Worm (Caenorhabditis elegans) whole organism, young adult: ENCODE results near the gene adt-2.

Experiments used
- B0035.1 ChIP-seq: sonication (generic microtip); optimal IDR thresholded peaks from 2 replicates; lab custom pipeline; 2016; ENCODE audit warnings: missing genetic modification characterization, mild to moderate bottlenecking, missing compliant biosample characterization, missing genotype, missing genetic modification reagents
- C06A6.2 ChIP-seq: fragments of 200-800 bp; sonication (Bioruptor generic); conservative IDR thresholded peaks from 2 replicates; pipeline ENCODE4 v1.3.6; 2022; ENCODE audit warnings: missing genetic modification characterization, missing compliant biosample characterization
- F37B4.10 ChIP-seq: fragments of 200-800 bp; sonication (Bioruptor generic); IDR thresholded peaks from 2 replicates; pipeline ENCODE4 v1.3.6; 2022; ENCODE audit warnings: missing genetic modification characterization, missing compliant biosample characterization
- K12H6.12 ChIP-seq: fragments of 200-800 bp; sonication (Bioruptor generic); optimal IDR thresholded peaks from 2 replicates; lab custom pipeline; 2018; ENCODE audit warnings: mild to moderate bottlenecking, missing genetic modification characterization, missing compliant biosample characterization
- T26A5.8 ChIP-seq: sonication (generic microtip); optimal IDR thresholded peaks from 2 replicates; lab custom pipeline; 2016; ENCODE audit warnings: missing genetic modification characterization, missing compliant biosample characterization
- Y53F4B.3 ChIP-seq: fragments of 200-800 bp; sonication (Bioruptor generic); IDR thresholded peaks from 2 replicates; pipeline ENCODE4 v1.3.6; 2022; ENCODE audit warnings: missing genetic modification reagents, missing genetic modification characterization, missing compliant biosample characterization
- ZK185.1 ChIP-seq: sonication (generic microtip); optimal IDR thresholded peaks from 2 replicates; lab custom pipeline; 2016; ENCODE audit warnings: mild to moderate bottlenecking, missing genetic modification characterization, missing compliant biosample characterization; ENCODE audit not compliant: poor library complexity, severe bottlenecking
- ama-1 ChIP-seq, 3 experiments: fragments of 150-350 bp in 1 of 3; sonication (generic microtip) in 2 of 3; optimal IDR thresholded peaks; 2 replicates each; lab custom pipeline; 2014 to 2018; ENCODE audit warnings: missing biosample characterization in 2 of 3, missing genetic modification characterization in 2 of 3, missing genetic modification reagents in 2 of 3
- attf-5 ChIP-seq: fragments of 200-800 bp; sonication (Bioruptor generic); optimal IDR thresholded peaks from 2 replicates; lab custom pipeline; 2018; ENCODE audit warnings: mild to moderate bottlenecking, missing genetic modification characterization, missing compliant biosample characterization
- attf-6 ChIP-seq: fragments of 200-800 bp; sonication (Bioruptor generic); IDR thresholded peaks from 2 replicates; pipeline ENCODE4 v1.3.6; 2022; ENCODE audit warnings: missing genetic modification reagents, missing genetic modification characterization, missing compliant biosample characterization
- ccch-3 ChIP-seq: fragments of 200-800 bp; sonication (Bioruptor generic); optimal IDR thresholded peaks from 2 replicates; lab custom pipeline; 2018; ENCODE audit warnings: mild to moderate bottlenecking, missing genetic modification characterization, missing compliant biosample characterization
- cebp-2 ChIP-seq: fragments of 200-800 bp; sonication (Bioruptor generic); IDR thresholded peaks from 2 replicates; pipeline ENCODE4 v1.3.6; 2022; ENCODE audit warnings: missing genetic modification characterization, missing compliant biosample characterization
- ceh-100 ChIP-seq: fragments of 200-800 bp; sonication (Bioruptor generic); IDR thresholded peaks from 2 replicates; pipeline ENCODE4 v1.3.6; 2022; ENCODE audit warnings: missing genetic modification reagents, missing genetic modification characterization, missing compliant biosample characterization
- ceh-58 ChIP-seq: fragments of 200-800 bp; sonication (Bioruptor generic); IDR thresholded peaks from 2 replicates; pipeline ENCODE4 v1.3.6; 2022; ENCODE audit warnings: missing genetic modification characterization, missing compliant biosample characterization
- ceh-91 ChIP-seq: fragments of 200-800 bp; sonication (Bioruptor generic); IDR thresholded peaks from 2 replicates; pipeline ENCODE4 v1.3.6; 2022; ENCODE audit warnings: missing genetic modification reagents, missing genetic modification characterization, missing compliant biosample characterization
- dpff-1 ChIP-seq: sonication (generic microtip); optimal IDR thresholded peaks from 2 replicates; lab custom pipeline; 2017; ENCODE audit warnings: mild to moderate bottlenecking, missing genetic modification characterization, missing compliant biosample characterization
- dpl-1 ChIP-seq: fragments of 150-350 bp; optimal IDR thresholded peaks from 2 replicates; lab custom pipeline; 2014; ENCODE audit warnings: missing biosample characterization, missing genetic modification reagents, missing genetic modification characterization
- egrh-3 ChIP-seq: fragments of 200-800 bp; sonication (Bioruptor generic); IDR thresholded peaks from 2 replicates; pipeline ENCODE4 v1.3.6; 2022; ENCODE audit warnings: missing genetic modification reagents, missing genetic modification characterization, missing compliant biosample characterization
- him-1 ChIP-seq: sonication (generic microtip); optimal IDR thresholded peaks from 2 replicates; lab custom pipeline; 2016; ENCODE audit warnings: missing genotype, missing genetic modification reagents, missing genetic modification characterization, missing compliant biosample characterization
- hlh-26 ChIP-seq: fragments of 200-800 bp; sonication (Bioruptor generic); conservative IDR thresholded peaks from 2 replicates; pipeline ENCODE4 v1.3.6; 2022; ENCODE audit warnings: missing genetic modification reagents, missing genetic modification characterization, missing compliant biosample characterization
- hmg-20 ChIP-seq: fragments of 200-800 bp; sonication (Bioruptor generic); IDR thresholded peaks from 2 replicates; pipeline ENCODE4 v1.3.6; 2022; ENCODE audit warnings: missing genetic modification reagents, missing genetic modification characterization, missing compliant biosample characterization
- hrde-1 ChIP-seq: sonication (generic microtip); optimal IDR thresholded peaks from 2 replicates; lab custom pipeline; 2016; ENCODE audit warnings: missing genetic modification characterization, mild to moderate bottlenecking, missing compliant biosample characterization, moderate library complexity, missing genotype, missing genetic modification reagents, borderline replicate concordance
- hsf-1 ChIP-seq: fragments of 200-800 bp; sonication (Bioruptor generic); IDR thresholded peaks from 2 replicates; pipeline ENCODE4 v1.3.6; 2022; ENCODE audit warnings: missing genetic modification reagents, missing genetic modification characterization, missing compliant biosample characterization
- lag-1 ChIP-seq: fragments of 200-800 bp; sonication (Bioruptor generic); IDR thresholded peaks from 2 replicates; pipeline ENCODE4 v1.3.6; 2022; ENCODE audit warnings: missing genetic modification reagents, missing genetic modification characterization, missing compliant biosample characterization
- let-526 ChIP-seq: fragments of 200-800 bp; sonication (Bioruptor generic); IDR thresholded peaks from 2 replicates; pipeline ENCODE4 v1.3.6; 2022; ENCODE audit warnings: missing genetic modification reagents, missing genetic modification characterization, missing compliant biosample characterization
- let-607 ChIP-seq, 2 experiments: fragments of 200-800 bp in 1 of 2; sonication (Bioruptor generic) in 1 of 2; sonication (generic microtip) in 1 of 2; optimal IDR thresholded peaks; 2 replicates each; lab custom pipeline; 2016 to 2018; ENCODE audit warnings: mild to moderate bottlenecking in 2 of 2, missing compliant biosample characterization in 2 of 2, missing genetic modification characterization in 2 of 2, moderate library complexity in 2 of 2, missing genotype in 1 of 2
- lin-35 ChIP-seq, 3 experiments: fragments of 150-350 bp in 2 of 3; sonication (generic microtip) in 1 of 3; optimal IDR thresholded peaks; 2 replicates each; lab custom pipeline; 2014 to 2018; ENCODE audit warnings: missing biosample characterization in 3 of 3, missing genetic modification characterization in 3 of 3, missing genetic modification reagents in 3 of 3
- lsy-27 ChIP-seq: sonication (generic microtip); optimal IDR thresholded peaks from 2 replicates; lab custom pipeline; 2017; ENCODE audit warnings: missing genetic modification characterization, mild to moderate bottlenecking, missing compliant biosample characterization, antibody characterized with exemption, missing genotype, borderline replicate concordance; ENCODE audit not compliant: insufficient read depth
- madf-10 ChIP-seq: sonication (generic microtip); optimal IDR thresholded peaks from 2 replicates; lab custom pipeline; 2016; ENCODE audit warnings: mild to moderate bottlenecking, missing genetic modification characterization, missing compliant biosample characterization
- mcd-1 ChIP-seq: fragments of 200-800 bp; sonication (Bioruptor generic); IDR thresholded peaks from 2 replicates; pipeline ENCODE4 v1.3.6; 2022; ENCODE audit warnings: missing genetic modification reagents, missing genetic modification characterization, missing compliant biosample characterization
- mxl-1 ChIP-seq: sonication (generic microtip); optimal IDR thresholded peaks from 2 replicates; lab custom pipeline; 2016; ENCODE audit warnings: missing genetic modification characterization, missing compliant biosample characterization
- nfya-2 ChIP-seq: fragments of 200-800 bp; sonication (Bioruptor generic); IDR thresholded peaks from 2 replicates; pipeline ENCODE4 v1.3.6; 2022; ENCODE audit warnings: missing genetic modification reagents, missing genetic modification characterization, missing compliant biosample characterization
- nhr-120 ChIP-seq: fragments of 200-800 bp; sonication (Bioruptor generic); IDR thresholded peaks from 2 replicates; pipeline ENCODE4 v1.3.6; 2022; ENCODE audit warnings: missing genetic modification characterization, missing compliant biosample characterization
- nhr-27 ChIP-seq: fragments of 200-800 bp; sonication (Bioruptor generic); optimal IDR thresholded peaks from 2 replicates; lab custom pipeline; 2018; ENCODE audit warnings: mild to moderate bottlenecking, missing genetic modification characterization, moderate library complexity, missing compliant biosample characterization
- pbrm-1 ChIP-seq: fragments of 200-800 bp; sonication (Bioruptor generic); IDR thresholded peaks from 2 replicates; pipeline ENCODE4 v1.3.6; 2022; ENCODE audit warnings: missing genetic modification reagents, missing genetic modification characterization, missing compliant biosample characterization
- rec-8 ChIP-seq, 2 experiments: sonication (generic microtip); optimal IDR thresholded peaks; 2 replicates each; lab custom pipeline; 2016; ENCODE audit warnings: mild to moderate bottlenecking in 2 of 2, missing genetic modification characterization in 2 of 2, missing genetic modification reagents in 2 of 2, missing genotype in 2 of 2, missing biosample characterization in 1 of 2, missing compliant biosample characterization in 1 of 2, moderate library complexity in 1 of 2
- rpc-1 ChIP-seq, 2 experiments: fragments of 150-350 bp in 1 of 2; sonication (generic microtip) in 1 of 2; optimal IDR thresholded peaks; 2 replicates each; lab custom pipeline; 2014 to 2018; ENCODE audit warnings: missing biosample characterization in 1 of 2, missing genetic modification characterization in 1 of 2, missing genetic modification reagents in 1 of 2, missing genotype in 1 of 2
- snpc-4 ChIP-seq, 5 experiments: fragments of 150-350 bp in 1 of 5; sonication (generic microtip) in 4 of 5; optimal IDR thresholded peaks; 2 replicates each; lab custom pipeline; 2014 to 2018; ENCODE audit warnings: missing genetic modification characterization in 5 of 5, missing biosample characterization in 3 of 5, antibody characterized with exemption in 2 of 5, mild to moderate bottlenecking in 2 of 5, missing compliant biosample characterization in 2 of 5, missing genotype in 2 of 5, moderate library complexity in 2 of 5, missing genetic modification reagents in 1 of 5
- sptf-2 ChIP-seq: fragments of 200-800 bp; sonication (Bioruptor generic); optimal IDR thresholded peaks from 2 replicates; lab custom pipeline; 2018; ENCODE audit warnings: mild to moderate bottlenecking, missing genetic modification characterization, missing compliant biosample characterization
- ztf-18 ChIP-seq: sonication (generic microtip); optimal IDR thresholded peaks from 2 replicates; lab custom pipeline; 2016; ENCODE audit warnings: missing genotype, mild to moderate bottlenecking, missing genetic modification characterization, missing compliant biosample characterization
- ztf-22 ChIP-seq: fragments of 200-800 bp; sonication (Bioruptor generic); optimal IDR thresholded peaks from 2 replicates; lab custom pipeline; 2018; ENCODE audit warnings: mild to moderate bottlenecking, missing genetic modification characterization, moderate library complexity, missing compliant biosample characterization

Gene adt-2

ce11 chrX:7638790-7639189, 52.8 kb downstream of the adt-2 start:
- TF ChIP-seq hsf-1 (GFP tag; lab: Robert Waterston, UW) (no peak), pbrm-1 (GFP tag; lab: Robert Waterston, UW) (no peak), egrh-3 (GFP tag; lab: Robert Waterston, UW) (no peak), lag-1 (GFP tag; lab: Robert Waterston, UW) (no peak), hlh-26 (GFP tag; lab: Robert Waterston, UW) (no peak), dpl-1 (GFP tag; lab: Kevin White, UChicago) (no peak), C06A6.2 (GFP tag; lab: Robert Waterston, UW) (no peak), mxl-1 (no peak), Y53F4B.3 (GFP tag; lab: Robert Waterston, UW) (no peak), rec-8 (tag; optimal IDR thresholded peaks at IDR 0.05; lab: Kevin White, UChicago) (no peak), ceh-100 (no peak), cebp-2 (GFP tag; lab: Robert Waterston, UW) (no peak), ccch-3 (no peak), ama-1 (optimal IDR thresholded peaks at IDR 0.05; lab: Kevin White, UChicago) (no peak), ama-1 (GFP tag; optimal IDR thresholded peaks at IDR 0.05; lab: Kevin White, UChicago) (no peak), dpff-1 (tag; lab: Kevin White, UChicago) (no peak)

- TF ChIP-seq lsy-27 (tag; lab: Kevin White, UChicago) (no peak), ceh-91 (GFP tag; lab: Robert Waterston, UW) (no peak), T26A5.8 (tag; lab: Kevin White, UChicago) (no peak), hrde-1 (no peak), let-526 (GFP tag; lab: Robert Waterston, UW) (no peak), ztf-22 (no peak), ZK185.1 (tag; lab: Kevin White, UChicago) (no peak), attf-5 (GFP tag; lab: Kevin White, UChicago) (no peak), let-607 (tag; optimal IDR thresholded peaks at IDR 0.05; lab: Kevin White, UChicago) (no peak), ztf-18 (tag; lab: Kevin White, UChicago) (no peak), nfya-2 (no peak), dpff-1 (tag; lab: Kevin White, UChicago) (no peak)
Observed at ce11 chrX:7640391-7640790, 54.4 kb downstream of the adt-2 start.

- TF ChIP-seq B0035.1 (tag; lab: Kevin White, UChicago), result no peak
- TF ChIP-seq nhr-27 (tag; lab: Kevin White, UChicago), result no peak
- no peak for TF ChIP-seq mcd-1 (GFP tag; lab: Robert Waterston, UW)
- TF ChIP-seq lin-35 (GFP tag; optimal IDR thresholded peaks at IDR 0.05; lab: Kevin White, UChicago), result no peak
- TF ChIP-seq ceh-58 (GFP tag; lab: Robert Waterston, UW), result no peak
- TF ChIP-seq madf-10 (tag; lab: Kevin White, UChicago), result no peak
- no peak for TF ChIP-seq sptf-2
- no peak for TF ChIP-seq rpc-1 (optimal IDR thresholded peaks at IDR 0.05; lab: Kevin White, UChicago)
- no peak for TF ChIP-seq rpc-1 (tag; optimal IDR thresholded peaks at IDR 0.05; lab: Kevin White, UChicago)
- no peak for TF ChIP-seq nhr-120
- no peak for TF ChIP-seq hrde-1
- TF ChIP-seq him-1 (tag; lab: Kevin White, UChicago), result no peak
- TF ChIP-seq hmg-20, result no peak
- no peak for TF ChIP-seq snpc-4 (GFP tag; optimal IDR thresholded peaks at IDR 0.05; lab: Kevin White, UChicago)
- no peak for TF ChIP-seq snpc-4 (tag; optimal IDR thresholded peaks at IDR 0.05; lab: Kevin White, UChicago)
- TF ChIP-seq ccch-3, result no peak
- no peak for TF ChIP-seq attf-6 (GFP tag; lab: Robert Waterston, UW)
- no peak for TF ChIP-seq K12H6.12 (tag; lab: Kevin White, UChicago)
- TF ChIP-seq Y53F4B.3 (GFP tag; lab: Robert Waterston, UW), result no peak
- TF ChIP-seq F37B4.10 (GFP tag; lab: Robert Waterston, UW), result no peak
- no peak for TF ChIP-seq rec-8 (tag; optimal IDR thresholded peaks at IDR 0.05; lab: Kevin White, UChicago)
Observed at ce11 chrX:7640811-7641210, 54.8 kb downstream of the adt-2 start.
